Worm (Caenorhabditis elegans) whole organism, L2 larva: ENCODE results near the gene K10D11.7.

Source experiments
- F13H6.1 ChIP-seq: sonication (generic microtip); optimal IDR thresholded peaks from 2 replicates; lab custom pipeline; 2016; ENCODE audit warnings: missing genetic modification characterization, missing compliant biosample characterization
- aly-2 ChIP-seq: fragments of 150-350 bp; optimal IDR thresholded peaks from 2 replicates; lab custom pipeline; 2014; ENCODE audit warnings: missing biosample characterization, missing genetic modification characterization
- blmp-1 ChIP-seq: sonication (generic microtip); optimal IDR thresholded peaks from 2 replicates; lab custom pipeline; 2017; ENCODE audit warnings: missing genetic modification characterization, mild to moderate bottlenecking, missing compliant biosample characterization, antibody characterized with exemption, moderate library complexity; ENCODE audit not compliant: insufficient read depth
- fos-1 ChIP-seq: fragments of 150-350 bp; optimal IDR thresholded peaks from 2 replicates; lab custom pipeline; 2014; ENCODE audit warnings: missing biosample characterization, missing genetic modification characterization
- nhr-10 ChIP-seq: sonication (generic microtip); optimal IDR thresholded peaks from 2 replicates; lab custom pipeline; 2017; ENCODE audit warnings: missing biosample characterization, missing genetic modification characterization
- nhr-12 ChIP-seq: fragments of 150-350 bp; optimal IDR thresholded peaks from 2 replicates; lab custom pipeline; 2014; ENCODE audit warnings: missing biosample characterization, missing genetic modification characterization
- nhr-237 ChIP-seq: fragments of 150-350 bp; optimal IDR thresholded peaks from 2 replicates; lab custom pipeline; 2014; ENCODE audit warnings: missing biosample characterization, missing genetic modification characterization
- nhr-77 ChIP-seq: fragments of 150-350 bp; optimal IDR thresholded peaks from 2 replicates; lab custom pipeline; 2014; ENCODE audit warnings: missing biosample characterization, missing genetic modification characterization
- unc-62 ChIP-seq: fragments of 150-350 bp; optimal IDR thresholded peaks from 2 replicates; lab custom pipeline; 2014; ENCODE audit warnings: missing biosample characterization, missing genetic modification reagents, missing genetic modification characterization

DNA sequence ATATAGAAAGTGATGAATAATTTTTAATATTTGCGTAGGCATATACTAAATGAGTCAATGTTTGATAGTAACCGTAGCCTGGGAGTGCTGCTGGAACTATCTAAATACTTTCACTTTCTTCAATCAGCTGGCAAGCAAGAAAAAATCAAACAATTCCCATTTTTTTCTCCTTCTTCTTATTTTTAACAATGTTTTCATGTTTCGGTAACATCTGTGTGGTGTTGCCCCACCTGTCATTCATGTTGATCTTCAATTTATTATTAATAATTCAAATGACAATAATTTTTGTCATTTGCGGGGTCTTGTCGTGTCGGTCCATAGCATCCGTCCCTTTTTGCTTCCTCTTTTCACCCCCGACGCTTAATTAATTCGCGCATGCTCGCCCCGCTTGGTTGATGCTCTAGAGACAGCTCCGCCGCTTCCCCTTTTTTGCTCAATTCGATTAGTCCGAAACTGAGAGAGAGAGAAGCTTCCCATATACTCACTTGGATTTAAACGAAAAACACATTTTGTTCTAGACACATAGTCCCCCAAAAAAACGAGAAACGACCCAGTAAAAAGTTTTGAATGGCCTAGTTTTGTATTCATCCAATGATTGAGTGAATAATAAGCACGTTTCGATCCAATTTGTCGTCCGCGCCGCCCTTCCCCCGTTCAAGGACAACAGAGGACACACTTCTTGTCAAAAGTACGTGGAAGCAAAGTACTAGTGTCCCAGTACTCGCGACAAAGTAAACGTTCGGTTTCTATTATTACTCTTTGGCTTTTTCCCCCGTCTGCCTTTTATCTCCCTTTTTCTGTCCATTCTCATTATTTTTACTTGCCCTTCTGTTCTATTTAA is 32.2 kb upstream of the K10D11.7 start:
- no peak for TF ChIP-seq unc-62 (GFP tag; lab: Kevin White, UChicago)
- no peak for TF ChIP-seq nhr-12 (tag; lab: Kevin White, UChicago)
- TF ChIP-seq nhr-10 (tag; lab: Kevin White, UChicago), result no peak
- TF ChIP-seq fos-1, result no peak
- TF ChIP-seq F13H6.1 (tag; lab: Kevin White, UChicago), result no peak
- TF ChIP-seq aly-2 (tag; lab: Kevin White, UChicago), result no peak
- no peak for TF ChIP-seq nhr-237
- TF ChIP-seq nhr-77, result no peak
- TF ChIP-seq blmp-1 (tag; lab: Kevin White, UChicago), result no peak
